Worm (Caenorhabditis elegans) whole organism, L4 larva: Measurements from ENCODE around the gene duxl-1.

Experiments
- jun-1 ChIP-seq: fragments of 150-350 bp; optimal IDR thresholded peaks from 2 replicates; lab custom pipeline; 2014; ENCODE audit warnings: missing biosample characterization, missing genetic modification reagents, missing genetic modification characterization
- nhr-41 ChIP-seq: fragments of 200-800 bp; sonication (Bioruptor generic); IDR thresholded peaks from 2 replicates; pipeline ENCODE4 v1.3.6; 2022; ENCODE audit warnings: missing genetic modification reagents, missing genetic modification characterization, missing compliant biosample characterization
- nhr-76 ChIP-seq: fragments of 150-350 bp; optimal IDR thresholded peaks from 2 replicates; lab custom pipeline; 2014; ENCODE audit warnings: missing biosample characterization, missing genetic modification characterization

- TF ChIP-seq nhr-76 = no peak
- no peak for TF ChIP-seq jun-1
- TF ChIP-seq nhr-41 = no peak
These were observed 29.3 kb downstream of the duxl-1 start, which contains the start of gene fbxc-21 for ce11 chrII:1692827-1693226.
